Worm (Caenorhabditis elegans) whole organism, midembryonic: ENCODE data around the gene Y19D2B.2.

Experiments
- flt-1 ChIP-seq: fragments of 200-800 bp; sonication (Bioruptor generic); IDR thresholded peaks from 2 replicates; pipeline ENCODE4 v1.3.6; 2022; ENCODE audit warnings: missing genetic modification characterization, missing compliant biosample characterization
- ztf-23 ChIP-seq: fragments of 200-800 bp; sonication (Bioruptor generic); IDR thresholded peaks from 2 replicates; pipeline ENCODE4 v1.3.6; 2022; ENCODE audit warnings: missing genetic modification reagents, missing genetic modification characterization, missing compliant biosample characterization
- ztf-29 ChIP-seq: fragments of 200-800 bp; sonication (Bioruptor generic); IDR thresholded peaks from 2 replicates; pipeline ENCODE4 v1.3.6; 2022; ENCODE audit warnings: missing genetic modification reagents, missing genetic modification characterization, missing compliant biosample characterization

DNA sequence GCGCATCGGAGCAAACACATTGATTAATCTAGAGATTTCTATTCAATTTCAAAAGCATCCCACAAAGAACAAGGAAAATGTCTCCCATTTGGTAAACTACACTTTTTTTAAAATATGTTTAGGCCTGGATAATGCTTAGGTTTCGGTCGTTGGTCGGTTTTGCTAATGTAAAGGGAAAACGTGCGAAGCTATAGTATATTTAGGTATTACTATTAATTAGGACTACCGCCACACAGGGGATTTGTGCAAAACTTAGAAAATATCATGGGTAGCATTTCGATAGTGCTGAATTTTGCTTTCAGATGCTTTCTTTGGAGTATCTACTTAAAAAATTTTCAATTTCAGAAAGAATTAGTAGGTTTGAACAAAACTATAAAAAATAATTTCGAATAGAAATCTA lies 11.1 kb upstream of the Y19D2B.2 start:
- TF ChIP-seq flt-1 (GFP tag; lab: Robert Waterston, UW): no peak
- TF ChIP-seq ztf-23 (GFP tag; lab: Robert Waterston, UW): no peak
- TF ChIP-seq ztf-29 (GFP tag; lab: Robert Waterston, UW): no peak
